Worm (Caenorhabditis elegans) whole organism, late embryonic: ENCODE data around the gene spe-36.
A peak's percentile ranks its signal among the peaks of the same experiment; 100 is the strongest.

Experiments
- C08G9.2 ChIP-seq: sonication (generic microtip); optimal IDR thresholded peaks from 2 replicates; lab custom pipeline; 2016; ENCODE audit warnings: mild to moderate bottlenecking, missing genetic modification characterization, moderate library complexity, missing compliant biosample characterization
- C38D4.7 ChIP-seq: fragments of 200-800 bp; sonication (Bioruptor generic); optimal IDR thresholded peaks from 2 replicates; lab custom pipeline; 2018; ENCODE audit warnings: mild to moderate bottlenecking, missing genetic modification characterization, moderate library complexity, missing compliant biosample characterization
- F13H6.1 ChIP-seq: sonication (generic microtip); optimal IDR thresholded peaks from 2 replicates; lab custom pipeline; 2016; ENCODE audit warnings: missing genetic modification characterization, missing compliant biosample characterization
- K02D7.2 ChIP-seq: sonication (generic microtip); optimal IDR thresholded peaks from 2 replicates; lab custom pipeline; 2017; ENCODE audit warnings: mild to moderate bottlenecking, missing genetic modification characterization, missing compliant biosample characterization
- K09A11.1 ChIP-seq: sonication (generic microtip); optimal IDR thresholded peaks from 2 replicates; lab custom pipeline; 2017; ENCODE audit warnings: antibody characterized with exemption, mild to moderate bottlenecking, missing genetic modification characterization, missing compliant biosample characterization; ENCODE audit not compliant: insufficient read depth
- T23F11.4 ChIP-seq: fragments of 200-800 bp; sonication (Bioruptor generic); optimal IDR thresholded peaks from 2 replicates; lab custom pipeline; 2018; ENCODE audit warnings: mild to moderate bottlenecking, missing genetic modification characterization, missing compliant biosample characterization
- ama-1 ChIP-seq: fragments of 150-350 bp; optimal IDR thresholded peaks from 2 replicates; lab custom pipeline; 2014
- ceh-14 ChIP-seq: sonication (generic microtip); optimal IDR thresholded peaks from 2 replicates; lab custom pipeline; 2016; ENCODE audit warnings: missing genotype, missing genetic modification characterization, missing compliant biosample characterization
- ceh-18 ChIP-seq: sonication (generic microtip); optimal IDR thresholded peaks from 2 replicates; lab custom pipeline; 2016; ENCODE audit warnings: missing genetic modification characterization, missing compliant biosample characterization
- ceh-22 ChIP-seq: sonication (generic microtip); optimal IDR thresholded peaks from 2 replicates; lab custom pipeline; 2017; ENCODE audit warnings: missing biosample characterization, missing genetic modification characterization
- ceh-24 ChIP-seq: sonication (generic microtip); optimal IDR thresholded peaks from 2 replicates; lab custom pipeline; 2016; ENCODE audit warnings: mild to moderate bottlenecking, missing genetic modification characterization, missing compliant biosample characterization
- ceh-30 ChIP-seq: fragments of 150-350 bp; optimal IDR thresholded peaks from 2 replicates; lab custom pipeline; 2014; ENCODE audit warnings: missing biosample characterization, missing genetic modification characterization
- ceh-31 ChIP-seq: sonication (generic microtip); optimal IDR thresholded peaks from 2 replicates; lab custom pipeline; 2016; ENCODE audit warnings: missing genetic modification characterization, missing compliant biosample characterization
- ceh-45 ChIP-seq: fragments of 200-800 bp; sonication (Bioruptor generic); IDR thresholded peaks from 2 replicates; pipeline ENCODE4 v1.3.6; 2022; ENCODE audit warnings: missing genetic modification reagents, missing genetic modification characterization, missing compliant biosample characterization
- ceh-48 ChIP-seq: sonication (generic microtip); optimal IDR thresholded peaks from 2 replicates; lab custom pipeline; 2016; ENCODE audit warnings: missing genetic modification characterization, inconsistent platforms, missing compliant biosample characterization
- che-1 ChIP-seq: sonication (generic microtip); optimal IDR thresholded peaks from 2 replicates; lab custom pipeline; 2016; ENCODE audit warnings: mild to moderate bottlenecking, missing genetic modification characterization, missing compliant biosample characterization
- dmd-4 ChIP-seq: sonication (generic microtip); optimal IDR thresholded peaks from 2 replicates; lab custom pipeline; 2016; ENCODE audit warnings: borderline replicate concordance, missing genetic modification characterization, missing compliant biosample characterization
- dve-1 ChIP-seq: sonication (generic microtip); optimal IDR thresholded peaks from 2 replicates; lab custom pipeline; 2017; ENCODE audit warnings: antibody characterized with exemption, mild to moderate bottlenecking, missing genetic modification characterization, missing compliant biosample characterization
- elt-2 ChIP-seq: sonication (generic microtip); optimal IDR thresholded peaks from 2 replicates; lab custom pipeline; 2016; ENCODE audit warnings: missing genetic modification reagents, missing genetic modification characterization, missing compliant biosample characterization
- ets-4 ChIP-seq: sonication (generic microtip); optimal IDR thresholded peaks from 2 replicates; lab custom pipeline; 2016; ENCODE audit warnings: missing genetic modification characterization, missing compliant biosample characterization
- fax-1 ChIP-seq: sonication (generic microtip); optimal IDR thresholded peaks from 2 replicates; lab custom pipeline; 2016; ENCODE audit warnings: missing genotype, missing genetic modification characterization, missing compliant biosample characterization
- fkh-10 ChIP-seq: fragments of 150-350 bp; optimal IDR thresholded peaks from 2 replicates; lab custom pipeline; 2014; ENCODE audit warnings: missing biosample characterization, missing genetic modification reagents, missing genetic modification characterization
- gmeb-2 ChIP-seq: sonication (generic microtip); optimal IDR thresholded peaks from 2 replicates; lab custom pipeline; 2016; ENCODE audit warnings: missing genetic modification characterization, inconsistent platforms, missing compliant biosample characterization
- hlh-13 ChIP-seq: fragments of 200-800 bp; sonication (Bioruptor generic); optimal IDR thresholded peaks from 2 replicates; lab custom pipeline; 2018; ENCODE audit warnings: mild to moderate bottlenecking, missing genetic modification characterization, missing compliant biosample characterization
- hlh-15 ChIP-seq: sonication (generic microtip); optimal IDR thresholded peaks from 2 replicates; lab custom pipeline; 2016; ENCODE audit warnings: missing genetic modification characterization, missing compliant biosample characterization
- hlh-30 ChIP-seq: sonication (generic microtip); optimal IDR thresholded peaks from 2 replicates; lab custom pipeline; 2017; ENCODE audit warnings: antibody characterized with exemption, missing genetic modification characterization, missing compliant biosample characterization; ENCODE audit not compliant: insufficient read depth
- hlh-6 ChIP-seq: sonication (generic microtip); optimal IDR thresholded peaks from 2 replicates; lab custom pipeline; 2016; ENCODE audit warnings: missing genotype, missing genetic modification characterization, missing compliant biosample characterization
- hlh-8 ChIP-seq: sonication (generic microtip); optimal IDR thresholded peaks from 2 replicates; lab custom pipeline; 2016; ENCODE audit warnings: missing genotype, missing genetic modification characterization, missing compliant biosample characterization
- lim-6 ChIP-seq: sonication (generic microtip); optimal IDR thresholded peaks from 2 replicates; lab custom pipeline; 2016; ENCODE audit warnings: missing genetic modification characterization, missing compliant biosample characterization
- lin-11 ChIP-seq: fragments of 200-800 bp; sonication (Bioruptor generic); optimal IDR thresholded peaks from 2 replicates; lab custom pipeline; 2018; ENCODE audit warnings: mild to moderate bottlenecking, missing genetic modification characterization, missing compliant biosample characterization
- madf-2 ChIP-seq: sonication (generic microtip); optimal IDR thresholded peaks from 2 replicates; lab custom pipeline; 2017; ENCODE audit warnings: missing genetic modification characterization, missing compliant biosample characterization
- mec-3 ChIP-seq: sonication (generic microtip); optimal IDR thresholded peaks from 2 replicates; lab custom pipeline; 2016; ENCODE audit warnings: borderline replicate concordance, missing genetic modification characterization, missing compliant biosample characterization
- nfya-1 ChIP-seq: sonication (generic microtip); optimal IDR thresholded peaks from 2 replicates; lab custom pipeline; 2017; ENCODE audit warnings: missing genetic modification characterization, mild to moderate bottlenecking, missing compliant biosample characterization, antibody characterized with exemption, moderate library complexity
- nhr-11 ChIP-seq: fragments of 150-350 bp; optimal IDR thresholded peaks from 2 replicates; lab custom pipeline; 2014; ENCODE audit warnings: missing biosample characterization, missing genetic modification characterization
- nhr-232 ChIP-seq: sonication (generic microtip); optimal IDR thresholded peaks from 2 replicates; lab custom pipeline; 2016; ENCODE audit warnings: missing genetic modification characterization, missing compliant biosample characterization
- npax-4 ChIP-seq: sonication (generic microtip); optimal IDR thresholded peaks from 2 replicates; lab custom pipeline; 2016; ENCODE audit warnings: missing genetic modification characterization, missing compliant biosample characterization
- odd-2 ChIP-seq: sonication (generic microtip); optimal IDR thresholded peaks from 2 replicates; lab custom pipeline; 2017; ENCODE audit warnings: antibody characterized with exemption, mild to moderate bottlenecking, missing genetic modification characterization, missing compliant biosample characterization
- pat-9 ChIP-seq: fragments of 200-800 bp; sonication (Bioruptor generic); optimal IDR thresholded peaks from 2 replicates; lab custom pipeline; 2018; ENCODE audit warnings: mild to moderate bottlenecking, missing genetic modification characterization, moderate library complexity, missing compliant biosample characterization
- pax-1 ChIP-seq: fragments of 150-350 bp; optimal IDR thresholded peaks from 2 replicates; lab custom pipeline; 2014; ENCODE audit warnings: missing biosample characterization, missing genetic modification characterization
- pha-2 ChIP-seq: sonication (generic microtip); optimal IDR thresholded peaks from 2 replicates; lab custom pipeline; 2017; ENCODE audit warnings: mild to moderate bottlenecking, missing genetic modification characterization, missing compliant biosample characterization
- pha-4 ChIP-seq: fragments of 150-350 bp; optimal IDR thresholded peaks from 2 replicates; lab custom pipeline; 2018; ENCODE audit warnings: missing biosample characterization, missing genetic modification reagents, missing genetic modification characterization
- pros-1 ChIP-seq: fragments of 150-350 bp; optimal IDR thresholded peaks from 2 replicates; lab custom pipeline; 2014; ENCODE audit warnings: missing biosample characterization, missing genetic modification reagents, missing genetic modification characterization
- ref-2 ChIP-seq: sonication (generic microtip); optimal IDR thresholded peaks from 2 replicates; lab custom pipeline; 2016; ENCODE audit warnings: missing genetic modification characterization, missing compliant biosample characterization
- rnt-1 ChIP-seq: sonication (generic microtip); optimal IDR thresholded peaks from 2 replicates; lab custom pipeline; 2016; ENCODE audit warnings: missing genetic modification characterization, missing compliant biosample characterization
- sdc-2 ChIP-seq: sonication (generic microtip); optimal IDR thresholded peaks from 2 replicates; lab custom pipeline; 2016; ENCODE audit warnings: missing genotype, missing genetic modification characterization, missing compliant biosample characterization
- sox-4 ChIP-seq: sonication (generic microtip); optimal IDR thresholded peaks from 2 replicates; lab custom pipeline; 2017; ENCODE audit warnings: mild to moderate bottlenecking, missing genetic modification characterization, inconsistent platforms, missing compliant biosample characterization
- syd-9 ChIP-seq: sonication (generic microtip); optimal IDR thresholded peaks from 2 replicates; lab custom pipeline; 2016; ENCODE audit warnings: mild to moderate bottlenecking, missing genetic modification characterization, moderate library complexity, missing compliant biosample characterization
- tbx-2 ChIP-seq: sonication (generic microtip); optimal IDR thresholded peaks from 2 replicates; lab custom pipeline; 2016; ENCODE audit warnings: missing genetic modification characterization, missing compliant biosample characterization
- tbx-7 ChIP-seq: sonication (generic microtip); optimal IDR thresholded peaks from 2 replicates; lab custom pipeline; 2016; ENCODE audit warnings: missing genotype, missing genetic modification characterization, missing compliant biosample characterization
- unc-3 ChIP-seq, 2 experiments: fragments of 200-800 bp in 1 of 2; sonication (Bioruptor generic) in 1 of 2; sonication (generic microtip) in 1 of 2; conservative IDR thresholded peaks in 1 of 2; optimal IDR thresholded peaks in 1 of 2; 2 replicates each; pipeline versions ENCODE4 v1.3.6 to Lab custom; 2016 to 2022; ENCODE audit warnings: missing compliant biosample characterization in 2 of 2, missing genetic modification characterization in 2 of 2, missing genetic modification reagents in 1 of 2
- unc-42 ChIP-seq: sonication (generic microtip); optimal IDR thresholded peaks from 2 replicates; lab custom pipeline; 2016; ENCODE audit warnings: missing genotype, missing genetic modification characterization, missing compliant biosample characterization
- unc-55 ChIP-seq: sonication (generic microtip); optimal IDR thresholded peaks from 2 replicates; lab custom pipeline; 2017; ENCODE audit warnings: missing biosample characterization, missing genetic modification reagents, missing genetic modification characterization
- zip-5 ChIP-seq: sonication (generic microtip); optimal IDR thresholded peaks from 2 replicates; lab custom pipeline; 2016; ENCODE audit warnings: missing genetic modification characterization, missing compliant biosample characterization
- ztf-16 ChIP-seq: sonication (generic microtip); optimal IDR thresholded peaks from 2 replicates; lab custom pipeline; 2017; ENCODE audit warnings: missing genetic modification characterization, missing compliant biosample characterization

spe-36 gene

DNA sequence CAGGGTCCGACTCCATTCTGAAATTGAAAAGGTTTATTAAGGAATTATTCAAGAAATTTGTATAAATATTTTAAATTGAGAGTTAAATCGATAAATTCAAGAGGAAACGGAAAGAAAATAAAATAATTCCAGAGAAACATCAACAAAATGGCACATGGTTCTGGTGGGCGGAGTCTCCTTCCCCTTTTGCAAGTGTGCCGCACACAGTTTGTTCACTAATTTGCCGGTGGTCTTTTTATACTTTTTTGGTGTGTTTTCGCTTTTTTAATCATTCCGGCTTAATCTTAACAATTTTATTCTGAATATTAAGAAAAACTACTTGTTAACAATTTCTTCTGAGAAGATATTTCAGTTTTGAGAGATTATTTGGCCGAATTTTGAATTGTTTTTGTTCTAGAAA is 12.8 kb upstream of the spe-36 start, which contains the start of the genes ragc-1 and Y24F12A.1:
Gene ragc-1 (minus strand): TSS at position 25 of the 400 bp plus-strand sequence.
Gene Y24F12A.1 (plus strand): TSS at position 346 of the 400 bp plus-strand sequence.
- TF ChIP-seq mec-3 (tag; lab: Kevin White, UChicago) (no peak), nhr-11 (no peak), odd-2 (tag; lab: Kevin White, UChicago) (no peak), rnt-1 (no peak), pha-2 (tag; lab: Kevin White, UChicago) (peak; percentile 4), C08G9.2 (tag; lab: Kevin White, UChicago) (no peak), lin-11 (no peak), K02D7.2 (tag; lab: Kevin White, UChicago) (no peak), syd-9 (tag; lab: Kevin White, UChicago) (no peak), ceh-45 (GFP tag; lab: Robert Waterston, UW) (no peak), pax-1 (tag; lab: Kevin White, UChicago) (no peak), hlh-6 (no peak), C38D4.7 (GFP tag; lab: Kevin White, UChicago) (peak; percentile 21), hlh-15 (tag; lab: Kevin White, UChicago) (no peak), pros-1 (tag; lab: Kevin White, UChicago) (no peak), dmd-4 (tag; lab: Kevin White, UChicago) (no peak), ceh-18 (tag; lab: Kevin White, UChicago) (no peak), ceh-30 (tag; lab: Kevin White, UChicago) (no peak), pat-9 (peak; percentile 19), hlh-8 (tag; lab: Kevin White, UChicago) (no peak), che-1 (tag; lab: Kevin White, UChicago) (no peak), ceh-22 (tag; lab: Kevin White, UChicago) (no peak), sdc-2 (no peak), pha-4 (tag; lab: Kevin White, UChicago) (no peak), T23F11.4 (GFP tag; lab: Kevin White, UChicago) (no peak), unc-42 (tag; lab: Kevin White, UChicago) (peak; percentile 10), fkh-10 (GFP tag; lab: Kevin White, UChicago) (no peak), hlh-30 (tag; lab: Kevin White, UChicago) (peak; percentile 47), nhr-232 (tag; lab: Kevin White, UChicago) (no peak), madf-2 (tag; lab: Kevin White, UChicago) (no peak), F13H6.1 (no peak), ceh-14 (tag; lab: Kevin White, UChicago) (peak; percentile 86), hlh-13 (GFP tag; lab: Kevin White, UChicago) (no peak), ref-2 (no peak), elt-2 (tag; lab: Kevin White, UChicago) (peak; percentile 66), unc-3 (GFP tag; conservative IDR thresholded peaks at IDR 0.05; lab: Robert Waterston, UW) (no peak), unc-3 (tag; optimal IDR thresholded peaks at IDR 0.05; lab: Kevin White, UChicago) (no peak), tbx-2 (tag; lab: Kevin White, UChicago) (peak; percentile 72), gmeb-2 (tag; lab: Kevin White, UChicago) (no peak), nfya-1 (tag; lab: Kevin White, UChicago) (peak; percentile 23), ama-1 (lab: Kevin White, UChicago) (no peak), ceh-24 (tag; lab: Kevin White, UChicago) (no peak), ets-4 (no peak), ztf-16 (no peak), dve-1 (tag; lab: Kevin White, UChicago) (no peak), tbx-7 (tag; lab: Kevin White, UChicago) (no peak), lim-6 (tag; lab: Kevin White, UChicago) (peak; percentile 6), ceh-48 (tag; lab: Kevin White, UChicago) (no peak), zip-5 (tag; lab: Kevin White, UChicago) (no peak), K09A11.1 (tag; lab: Kevin White, UChicago) (peak; percentile 79), sox-4 (tag; lab: Kevin White, UChicago) (no peak), unc-55 (no peak), ceh-31 (peak; percentile 54), fax-1 (tag; lab: Kevin White, UChicago) (no peak), npax-4 (tag; lab: Kevin White, UChicago) (no peak)
